Fruit fly (Drosophila melanogaster): ENCODE measurements around the gene Bcat.

DNA sequence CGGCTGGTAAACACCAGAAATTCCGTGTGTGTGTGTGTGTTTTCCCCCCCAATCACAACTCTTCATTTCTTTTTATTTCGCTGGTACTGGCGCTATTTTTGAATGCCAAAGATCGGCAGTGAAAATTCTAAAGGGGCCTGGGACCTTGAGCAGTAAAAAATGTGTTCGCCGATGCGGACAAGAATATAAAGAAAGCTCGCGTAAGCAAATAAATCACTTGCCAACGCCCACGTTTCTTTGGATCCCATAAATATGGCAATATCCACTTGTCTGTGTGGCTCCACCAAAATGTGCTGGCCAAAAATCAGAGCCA is 4.7 kb upstream of the Bcat start:
- no peak for TF ChIP-seq OdsH (GFP tag; optimal IDR thresholded peaks at IDR 0.05)
- TF ChIP-seq dmrt93B (GFP tag; optimal IDR thresholded peaks at IDR 0.05), result no peak
- TF ChIP-seq Abd-B (GFP tag; optimal IDR thresholded peaks at IDR 0.05), result no peak
- no peak for TF ChIP-seq foxo (GFP tag; optimal IDR thresholded peaks at IDR 0.05)
- no peak for TF ChIP-seq Mio (GFP tag; optimal IDR thresholded peaks at IDR 0.05)
- no peak for TF ChIP-seq ey (GFP tag; optimal IDR thresholded peaks at IDR 0.05)
- no peak for TF ChIP-seq dl (GFP tag; optimal IDR thresholded peaks at IDR 0.05; ENCODE audit: insufficient read depth in 1 of 2, partially characterized antibody in 2 of 2)
- no peak for TF ChIP-seq pan (optimal IDR thresholded peaks at IDR 0.05)
- TF ChIP-seq psq (GFP tag; optimal IDR thresholded peaks at IDR 0.05), result no peak
- no peak for TF ChIP-seq Rel (GFP tag; optimal IDR thresholded peaks at IDR 0.05)
- no peak for TF ChIP-seq Rel (tag; optimal IDR thresholded peaks at IDR 0.05)
- no peak for TF ChIP-seq h (GFP tag; optimal IDR thresholded peaks at IDR 0.05)
